Fruit fly (Drosophila melanogaster) whole organism, embryonic: ENCODE measurements around the gene CG32462.

Source experiments
- Ada2b ChIP-seq: fragments of 200-800 bp; sonication (Bioruptor generic); IDR thresholded peaks from 2 replicates; pipeline ENCODE4 v1.3.6; 2022; ENCODE audit warnings: missing biosample characterization, missing genetic modification characterization
- CG10274 ChIP-seq: fragments of 200-800 bp; sonication (Bioruptor generic); optimal IDR thresholded peaks from 3 replicates; lab custom pipeline; 2017; ENCODE audit warnings: missing biosample characterization, mild to moderate bottlenecking, missing genetic modification characterization
- CG10979 ChIP-seq: fragments of 200-800 bp; sonication (Bioruptor generic); optimal IDR thresholded peaks from 2 replicates; lab custom pipeline; 2018; ENCODE audit warnings: missing biosample characterization, mild to moderate bottlenecking, missing genetic modification characterization, moderate library complexity
- CG11456 ChIP-seq: fragments of 200-800 bp; sonication (Bioruptor generic); IDR thresholded peaks from 3 replicates; pipeline ENCODE4 v1.3.6; 2022; ENCODE audit warnings: missing biosample characterization, missing genetic modification characterization
- CG13123 ChIP-seq: fragments of 200-800 bp; sonication (Bioruptor generic); optimal IDR thresholded peaks from 2 replicates; lab custom pipeline; 2016; ENCODE audit warnings: missing biosample characterization, missing genetic modification characterization
- CG13894 ChIP-seq: fragments of 200-800 bp; sonication (Bioruptor generic); optimal IDR thresholded peaks from 3 replicates; lab custom pipeline; 2018; ENCODE audit warnings: missing biosample characterization, mild to moderate bottlenecking, missing genetic modification characterization, moderate library complexity
- CG14441 ChIP-seq: fragments of 200-800 bp; sonication (Bioruptor generic); IDR thresholded peaks from 2 replicates; pipeline ENCODE4 v1.3.6; 2022; ENCODE audit warnings: missing biosample characterization, missing genetic modification characterization
- CG14860 ChIP-seq: fragments of 200-800 bp; sonication (Bioruptor generic); IDR thresholded peaks from 3 replicates; pipeline ENCODE4 v1.3.6; 2022; ENCODE audit warnings: missing biosample characterization, missing genetic modification characterization; ENCODE audit not compliant: partially characterized antibody
- CG1603 ChIP-seq: fragments of 200-800 bp; sonication (Bioruptor generic); optimal IDR thresholded peaks from 2 replicates; lab custom pipeline; 2019; ENCODE audit warnings: missing biosample characterization, mild to moderate bottlenecking, missing genetic modification characterization, moderate library complexity
- CG17361 ChIP-seq: fragments of 200-800 bp; sonication (Bioruptor generic); IDR thresholded peaks from 3 replicates; pipeline ENCODE4 v1.3.6; 2022; ENCODE audit warnings: missing biosample characterization, missing genetic modification characterization
- CG17568 ChIP-seq: fragments of 200-800 bp; sonication (Bioruptor generic); optimal IDR thresholded peaks from 2 replicates; lab custom pipeline; 2018; ENCODE audit warnings: missing biosample characterization, mild to moderate bottlenecking, missing genetic modification characterization, moderate library complexity
- CG17912 ChIP-seq: fragments of 200-800 bp; sonication (Bioruptor generic); optimal IDR thresholded peaks from 2 replicates; lab custom pipeline; 2018; ENCODE audit warnings: missing biosample characterization, mild to moderate bottlenecking, missing genetic modification characterization
- CG30431 ChIP-seq: fragments of 200-800 bp; sonication (Bioruptor generic); optimal IDR thresholded peaks from 2 replicates; lab custom pipeline; 2017; ENCODE audit warnings: missing biosample characterization, missing genetic modification characterization
- CG32772 ChIP-seq: fragments of 200-800 bp; sonication (Bioruptor generic); IDR thresholded peaks from 2 replicates; pipeline ENCODE4 v1.3.6; 2022; ENCODE audit warnings: missing biosample characterization, missing genetic modification characterization
- CG4730 ChIP-seq: fragments of 200-800 bp; sonication (Bioruptor generic); IDR thresholded peaks from 2 replicates; pipeline ENCODE4 v1.3.6; 2022; ENCODE audit warnings: missing biosample characterization, missing genetic modification characterization
- CG5245 ChIP-seq: fragments of 200-800 bp; sonication (Bioruptor generic); optimal IDR thresholded peaks from 3 replicates; lab custom pipeline; 2016; ENCODE audit warnings: missing biosample characterization, missing genetic modification characterization
- CG8388 ChIP-seq: fragments of 200-800 bp; sonication (Bioruptor generic); optimal IDR thresholded peaks from 2 replicates; lab custom pipeline; 2019; ENCODE audit warnings: missing biosample characterization, mild to moderate bottlenecking, missing genetic modification characterization, moderate library complexity
- CG8944 ChIP-seq: fragments of 200-800 bp; sonication (Bioruptor generic); optimal IDR thresholded peaks from 3 replicates; lab custom pipeline; 2016; ENCODE audit warnings: missing biosample characterization, missing genetic modification characterization
- CHES-1-like ChIP-seq: fragments of 200-800 bp; sonication (Bioruptor generic); optimal IDR thresholded peaks from 2 replicates; lab custom pipeline; 2016; ENCODE audit warnings: missing biosample characterization, missing genetic modification characterization
- CrebB ChIP-seq: fragments of 200-800 bp; sonication (Bioruptor generic); optimal IDR thresholded peaks from 3 replicates; lab custom pipeline; 2018; ENCODE audit warnings: missing biosample characterization, mild to moderate bottlenecking, missing genetic modification characterization
- Dll ChIP-seq: fragments of 200-800 bp; sonication (Bioruptor generic); IDR thresholded peaks from 4 replicates; pipeline ENCODE4 v1.3.6; 2022; ENCODE audit warnings: missing biosample characterization, missing genetic modification characterization; ENCODE audit not compliant: partially characterized antibody
- Ravus ChIP-seq: fragments of 200-800 bp; sonication (Bioruptor generic); IDR thresholded peaks from 2 replicates; pipeline ENCODE4 v1.3.6; 2022; ENCODE audit warnings: missing biosample characterization, missing genetic modification characterization
- Sry-δ ChIP-seq: fragments of 200-800 bp; sonication (Bioruptor generic); optimal IDR thresholded peaks from 2 replicates; lab custom pipeline; 2016; ENCODE audit warnings: missing biosample characterization, missing genetic modification characterization
- ap ChIP-seq: fragments of 200-800 bp; sonication (Bioruptor generic); IDR thresholded peaks from 2 replicates; pipeline ENCODE4 v1.3.6; 2022; ENCODE audit warnings: missing biosample characterization, missing genetic modification characterization
- ci ChIP-seq: fragments of 200-800 bp; sonication (Bioruptor generic); IDR thresholded peaks from 3 replicates; pipeline ENCODE4 v1.3.6; 2022; ENCODE audit warnings: missing biosample characterization, missing genetic modification characterization
- fd102C ChIP-seq: fragments of 200-800 bp; sonication (Bioruptor generic); optimal IDR thresholded peaks from 2 replicates; lab custom pipeline; 2018; ENCODE audit warnings: missing biosample characterization, mild to moderate bottlenecking, missing genetic modification characterization, moderate library complexity
- fru ChIP-seq: fragments of >200 bp; optimal IDR thresholded peaks from 2 replicates; lab custom pipeline; 2017
- kni ChIP-seq: fragments of 200-800 bp; sonication (Bioruptor generic); optimal IDR thresholded peaks from 3 replicates; lab custom pipeline; 2017; ENCODE audit warnings: mild to moderate bottlenecking, missing biosample characterization, missing genetic modification reagents, missing genetic modification characterization
- mld ChIP-seq: fragments of 200-800 bp; sonication (Bioruptor generic); IDR thresholded peaks from 3 replicates; pipeline ENCODE4 v1.3.6; 2022; ENCODE audit warnings: missing biosample characterization, missing genetic modification characterization; ENCODE audit not compliant: partially characterized antibody
- ro ChIP-seq: fragments of 200-800 bp; sonication (Bioruptor generic); IDR thresholded peaks from 2 replicates; pipeline ENCODE4 v1.3.6; 2022; ENCODE audit warnings: missing biosample characterization, missing genetic modification characterization
- sd ChIP-seq: fragments of 200-800 bp; sonication (Bioruptor generic); optimal IDR thresholded peaks from 3 replicates; lab custom pipeline; 2018; ENCODE audit warnings: missing biosample characterization, mild to moderate bottlenecking, missing genetic modification characterization, moderate library complexity
- vvl ChIP-seq: fragments of 200-800 bp; sonication (Bioruptor generic); IDR thresholded peaks from 2 replicates; pipeline ENCODE4 v1.3.6; 2022; ENCODE audit warnings: missing biosample characterization, missing genetic modification characterization
- wek ChIP-seq: fragments of 200-800 bp; sonication (Bioruptor generic); optimal IDR thresholded peaks from 3 replicates; lab custom pipeline; 2018; ENCODE audit warnings: missing biosample characterization, mild to moderate bottlenecking, missing genetic modification characterization, moderate library complexity

The CG32462 gene

dm6 chr3L:22863367-22864078 lies 10.2 kb upstream of the CG32462 start, which contains the start of gene CG33169 (continued):
- TF ChIP-seq CG10274 (peak; percentile 53), CG1603 (tag; lab: Kevin White, UChicago) (peak; percentile 95), CG13123 (GFP tag; lab: Kevin White, UChicago) (peak; percentile 60), CG8388 (GFP tag; lab: Kevin White, UChicago) (peak; percentile 31), ap (GFP tag; lab: Robert Waterston, UW) (0 out of 2 replicates have a peak, but pooled peaks have one; percentile 28), fru (lab: Kevin White, UChicago) (no peak), CG14860 (GFP tag; lab: Robert Waterston, UW) (0 out of 3 replicates have a peak, but pooled peaks have one; percentile 44), kni (GFP tag; lab: Kevin White, UChicago) (peak; percentile 79), CG8944 (GFP tag; lab: Kevin White, UChicago) (peak; percentile 90), Ravus (no peak), CG17568 (GFP tag; lab: Kevin White, UChicago) (no peak), Sry-δ (GFP tag; lab: Kevin White, UChicago) (peak; percentile 83), mld (no peak), CG14441 (peak; percentile 69; the same call in 1 of the 2 replicates), ro (GFP tag; lab: Robert Waterston, UW) (peak; percentile 73; the same call in 1 of the 2 replicates), CG17361 (GFP tag; lab: Robert Waterston, UW) (peak; percentile 61)

- TF ChIP-seq wek (GFP tag; lab: Kevin White, UChicago) = no peak
- TF ChIP-seq CG17912 (GFP tag; lab: Kevin White, UChicago) = no peak
- no peak for TF ChIP-seq CG13894
- no peak for TF ChIP-seq ci (GFP tag; lab: Robert Waterston, UW)
- no peak for TF ChIP-seq CG11456 (GFP tag; lab: Robert Waterston, UW)
- TF ChIP-seq sd (tag; lab: Kevin White, UChicago) = no peak
- 0 out of 4 replicates have a peak, but pooled peaks have one; percentile 14 for TF ChIP-seq Dll (GFP tag; lab: Robert Waterston, UW)
- no peak for TF ChIP-seq CG10979
- TF ChIP-seq vvl (GFP tag; lab: Robert Waterston, UW) = peak; percentile 33; the same call in 1 of the 2 replicates
- TF ChIP-seq CG4730 = no peak
- TF ChIP-seq CHES-1-like (GFP tag; lab: Kevin White, UChicago) = no peak
- TF ChIP-seq fd102C (GFP tag; lab: Kevin White, UChicago) = no peak
- no peak for TF ChIP-seq CG5245
- no peak for TF ChIP-seq Ada2b (GFP tag; lab: Robert Waterston, UW)
- no peak for TF ChIP-seq CG30431 (GFP tag; lab: Kevin White, UChicago)
Measured at dm6 chr3L:22860487-22860886, 7.2 kb upstream of the CG32462 start, which contains the start of gene CG13239. Gene CG13239, plus strand, starts transcription at chr3L:22860787.

dm6 chr3L:22856009-22856477 lies 2.7 kb upstream of the CG32462 start, which contains the start of gene CG32459:
Gene CG32459, minus strand, starts transcription at chr3L:22856059.
- TF ChIP-seq CrebB (tag; lab: Kevin White, UChicago) (no peak), CG32772 (GFP tag; lab: Robert Waterston, UW) (peak; percentile 12; the same call in 1 of the 2 replicates)
